Fruit fly (Drosophila melanogaster) whole organism, embryonic: Measurements from ENCODE around the gene CG31287.

Experiments
- Asciz ChIP-seq: fragments of 200-800 bp; sonication (Bioruptor generic); optimal IDR thresholded peaks from 2 replicates; lab custom pipeline; 2017; ENCODE audit warnings: missing biosample characterization, mild to moderate bottlenecking, missing genetic modification characterization, missing genetic modification reagents
- CG10209 ChIP-seq: fragments of 200-800 bp; sonication (Bioruptor generic); optimal IDR thresholded peaks from 3 replicates; lab custom pipeline; 2017; ENCODE audit warnings: missing biosample characterization, mild to moderate bottlenecking, missing genetic modification characterization, missing genetic modification reagents
- CG12219 ChIP-seq: fragments of 200-800 bp; sonication (Bioruptor generic); optimal IDR thresholded peaks from 3 replicates; lab custom pipeline; 2018; ENCODE audit warnings: missing biosample characterization, mild to moderate bottlenecking, missing genetic modification characterization
- CG1233 ChIP-seq: fragments of 200-800 bp; sonication (Bioruptor generic); optimal IDR thresholded peaks from 4 replicates; lab custom pipeline; 2018; ENCODE audit warnings: missing biosample characterization, mild to moderate bottlenecking, missing genetic modification characterization
- CG12391 ChIP-seq: fragments of 200-800 bp; sonication (Bioruptor generic); optimal IDR thresholded peaks from 3 replicates; lab custom pipeline; 2018; ENCODE audit warnings: missing biosample characterization, mild to moderate bottlenecking, missing genetic modification characterization, moderate library complexity
- CG13894 ChIP-seq: fragments of 200-800 bp; sonication (Bioruptor generic); optimal IDR thresholded peaks from 3 replicates; lab custom pipeline; 2018; ENCODE audit warnings: missing biosample characterization, mild to moderate bottlenecking, missing genetic modification characterization, moderate library complexity
- CG1602 ChIP-seq: fragments of 200-800 bp; sonication (Bioruptor generic); optimal IDR thresholded peaks from 3 replicates; lab custom pipeline; 2016; ENCODE audit warnings: missing biosample characterization, missing genetic modification characterization
- CG18011 ChIP-seq: fragments of 200-800 bp; sonication (Bioruptor generic); optimal IDR thresholded peaks from 2 replicates; lab custom pipeline; 2017; ENCODE audit warnings: missing biosample characterization, missing genetic modification characterization, mild to moderate bottlenecking, moderate library complexity, missing genotype
- CG18262 ChIP-seq: fragments of 200-800 bp; optimal IDR thresholded peaks from 3 replicates; lab custom pipeline; 2019; ENCODE audit warnings: missing biosample characterization, mild to moderate bottlenecking, missing genetic modification characterization, moderate library complexity
- CG3281 ChIP-seq: fragments of 200-800 bp; sonication (Bioruptor generic); optimal IDR thresholded peaks from 3 replicates; lab custom pipeline; 2017; ENCODE audit warnings: missing biosample characterization, mild to moderate bottlenecking, missing genetic modification characterization
- CG33557 ChIP-seq: fragments of 200-800 bp; sonication (Bioruptor generic); optimal IDR thresholded peaks from 2 replicates; lab custom pipeline; 2019; ENCODE audit warnings: missing biosample characterization, mild to moderate bottlenecking, missing genetic modification characterization, moderate library complexity
- CG6654 ChIP-seq: fragments of 200-800 bp; sonication (Bioruptor generic); optimal IDR thresholded peaks from 2 replicates; lab custom pipeline; 2017; ENCODE audit warnings: missing biosample characterization, mild to moderate bottlenecking, missing genetic modification characterization
- CG7987 ChIP-seq: fragments of 200-800 bp; sonication (Bioruptor generic); optimal IDR thresholded peaks from 2 replicates; lab custom pipeline; 2018; ENCODE audit warnings: missing biosample characterization, mild to moderate bottlenecking, missing genetic modification characterization, moderate library complexity
- CG8281 ChIP-seq: fragments of 200-800 bp; sonication (Bioruptor generic); optimal IDR thresholded peaks from 2 replicates; lab custom pipeline; 2018; ENCODE audit warnings: missing biosample characterization, mild to moderate bottlenecking, missing genetic modification characterization, moderate library complexity
- CG8290 ChIP-seq, 3 experiments: fragments of 200-800 bp; sonication (Bioruptor generic); optimal IDR thresholded peaks; 2 replicates each; lab custom pipeline; 2016 to 2019; ENCODE audit warnings: missing biosample characterization in 3 of 3, missing genetic modification characterization in 3 of 3, mild to moderate bottlenecking in 2 of 3, moderate library complexity in 1 of 3
- Deaf1 ChIP-seq: fragments of 200-800 bp; optimal IDR thresholded peaks from 3 replicates; lab custom pipeline; 2019; ENCODE audit warnings: missing biosample characterization, mild to moderate bottlenecking, missing genetic modification characterization, moderate library complexity
- Dip2 ChIP-seq: fragments of 200-800 bp; sonication (Bioruptor generic); IDR thresholded peaks from 2 replicates; pipeline ENCODE4 v1.3.6; 2022; ENCODE audit warnings: missing biosample characterization, missing genetic modification characterization
- Doc2 ChIP-seq: fragments of 200-800 bp; sonication (Bioruptor generic); IDR thresholded peaks from 2 replicates; pipeline ENCODE4 v1.3.6; 2022; ENCODE audit warnings: missing biosample characterization, missing genetic modification characterization
- Doc3 ChIP-seq: fragments of 200-800 bp; sonication (Bioruptor generic); IDR thresholded peaks from 3 replicates; pipeline ENCODE4 v1.3.6; 2022; ENCODE audit warnings: missing biosample characterization, missing genetic modification characterization; ENCODE audit not compliant: partially characterized antibody
- ERR ChIP-seq: fragments of 200-800 bp; sonication (Bioruptor generic); optimal IDR thresholded peaks from 2 replicates; lab custom pipeline; 2016; ENCODE audit warnings: missing biosample characterization, missing genetic modification characterization
- Fer3 ChIP-seq: fragments of 200-800 bp; sonication (Bioruptor generic); optimal IDR thresholded peaks from 2 replicates; lab custom pipeline; 2018; ENCODE audit warnings: missing biosample characterization, mild to moderate bottlenecking, missing genetic modification characterization, moderate library complexity
- HmgZ ChIP-seq: fragments of 200-800 bp; sonication (Bioruptor generic); optimal IDR thresholded peaks from 2 replicates; lab custom pipeline; 2018; ENCODE audit warnings: missing biosample characterization, mild to moderate bottlenecking, missing genetic modification characterization
- Hmr ChIP-seq: fragments of 200-800 bp; sonication (Bioruptor generic); optimal IDR thresholded peaks from 3 replicates; lab custom pipeline; 2017; ENCODE audit warnings: mild to moderate bottlenecking, missing biosample characterization, missing genetic modification reagents, missing genetic modification characterization
- Pdp1 ChIP-seq, 2 experiments: fragments of 200-800 bp; sonication (Bioruptor generic); optimal IDR thresholded peaks; 3 replicates each; lab custom pipeline; 2016; ENCODE audit warnings: missing biosample characterization in 2 of 2, missing genetic modification characterization in 2 of 2, mild to moderate bottlenecking in 1 of 2, moderate library complexity in 1 of 2
- Six4 ChIP-seq: fragments of 200-800 bp; sonication (Bioruptor generic); optimal IDR thresholded peaks from 2 replicates; lab custom pipeline; 2016; ENCODE audit warnings: missing biosample characterization, missing genetic modification characterization
- abd-A ChIP-seq: fragments of 200-800 bp; sonication (Bioruptor generic); optimal IDR thresholded peaks from 3 replicates; lab custom pipeline; 2019; ENCODE audit warnings: missing biosample characterization, mild to moderate bottlenecking, missing genetic modification characterization, moderate library complexity
- al ChIP-seq: fragments of 200-800 bp; sonication (Bioruptor generic); IDR thresholded peaks from 2 replicates; pipeline ENCODE4 v1.3.6; 2022; ENCODE audit warnings: missing biosample characterization, missing genetic modification characterization
- ato ChIP-seq: fragments of 200-800 bp; sonication (Bioruptor generic); IDR thresholded peaks from 2 replicates; pipeline ENCODE4 v1.3.6; 2022; ENCODE audit warnings: missing biosample characterization, missing genetic modification characterization; ENCODE audit not compliant: partially characterized antibody
- crc ChIP-seq: fragments of 200-800 bp; sonication (Bioruptor generic); optimal IDR thresholded peaks from 2 replicates; lab custom pipeline; 2016; ENCODE audit warnings: missing biosample characterization, missing genetic modification characterization
- crol ChIP-seq: fragments of 200-800 bp; sonication (Bioruptor generic); IDR thresholded peaks from 2 replicates; pipeline ENCODE4 v1.3.6; 2022; ENCODE audit warnings: missing biosample characterization, missing genetic modification characterization
- cwo ChIP-seq: fragments of 200-800 bp; sonication (Bioruptor generic); optimal IDR thresholded peaks from 3 replicates; lab custom pipeline; 2017; ENCODE audit warnings: missing biosample characterization, missing genetic modification characterization, mild to moderate bottlenecking, moderate library complexity, missing genetic modification reagents
- da ChIP-seq: fragments of 200-800 bp; sonication (Bioruptor generic); optimal IDR thresholded peaks from 2 replicates; lab custom pipeline; 2016; ENCODE audit warnings: missing biosample characterization, missing genetic modification characterization
- exex ChIP-seq: fragments of 200-800 bp; sonication (Bioruptor generic); optimal IDR thresholded peaks from 4 replicates; lab custom pipeline; 2018; ENCODE audit warnings: missing biosample characterization, mild to moderate bottlenecking, missing genetic modification characterization, moderate library complexity
- gem ChIP-seq: fragments of 200-800 bp; sonication (Bioruptor generic); optimal IDR thresholded peaks from 2 replicates; lab custom pipeline; 2019; ENCODE audit warnings: missing biosample characterization, mild to moderate bottlenecking, missing genetic modification characterization, moderate library complexity
- gro ChIP-seq: fragments of 200-800 bp; sonication (Bioruptor generic); optimal IDR thresholded peaks from 2 replicates; lab custom pipeline; 2016; ENCODE audit warnings: missing biosample characterization, missing genetic modification characterization
- gsb-n ChIP-seq: fragments of 200-800 bp; sonication (Bioruptor generic); optimal IDR thresholded peaks from 3 replicates; lab custom pipeline; 2018; ENCODE audit warnings: missing biosample characterization, mild to moderate bottlenecking, missing genetic modification characterization
- h ChIP-seq: fragments of >200 bp; optimal IDR thresholded peaks from 2 replicates; lab custom pipeline; 2017
- kni ChIP-seq: fragments of 200-800 bp; sonication (Bioruptor generic); optimal IDR thresholded peaks from 3 replicates; lab custom pipeline; 2017; ENCODE audit warnings: mild to moderate bottlenecking, missing biosample characterization, missing genetic modification reagents, missing genetic modification characterization
- lab ChIP-seq: fragments of 200-800 bp; sonication (Bioruptor generic); optimal IDR thresholded peaks from 3 replicates; lab custom pipeline; 2017; ENCODE audit warnings: missing biosample characterization, missing genetic modification characterization, mild to moderate bottlenecking, moderate library complexity, missing genetic modification reagents
- nau ChIP-seq: fragments of 200-800 bp; sonication (Bioruptor generic); optimal IDR thresholded peaks from 3 replicates; lab custom pipeline; 2017; ENCODE audit warnings: missing biosample characterization, mild to moderate bottlenecking, missing genetic modification characterization, missing genetic modification reagents
- org-1 ChIP-seq: fragments of 200-800 bp; sonication (Bioruptor generic); optimal IDR thresholded peaks from 2 replicates; lab custom pipeline; 2017; ENCODE audit warnings: missing biosample characterization, missing genetic modification characterization
- pho ChIP-seq: fragments of 200-800 bp; sonication (Bioruptor generic); optimal IDR thresholded peaks from 2 replicates; lab custom pipeline; 2016; ENCODE audit warnings: missing biosample characterization, missing genetic modification characterization
- sd ChIP-seq: fragments of 200-800 bp; sonication (Bioruptor generic); optimal IDR thresholded peaks from 3 replicates; lab custom pipeline; 2018; ENCODE audit warnings: missing biosample characterization, mild to moderate bottlenecking, missing genetic modification characterization, moderate library complexity
- slou ChIP-seq: fragments of 200-800 bp; sonication (Bioruptor generic); optimal IDR thresholded peaks from 3 replicates; lab custom pipeline; 2016; ENCODE audit warnings: missing biosample characterization, missing genetic modification characterization
- stwl ChIP-seq: fragments of 200-800 bp; sonication (Bioruptor generic); optimal IDR thresholded peaks from 3 replicates; lab custom pipeline; 2018; ENCODE audit warnings: missing biosample characterization, mild to moderate bottlenecking, missing genetic modification characterization, moderate library complexity
- zfh2 ChIP-seq: fragments of 200-800 bp; sonication (Bioruptor generic); optimal IDR thresholded peaks from 2 replicates; lab custom pipeline; 2016; ENCODE audit warnings: missing biosample characterization, missing genetic modification characterization

Gene CG31287

DNA sequence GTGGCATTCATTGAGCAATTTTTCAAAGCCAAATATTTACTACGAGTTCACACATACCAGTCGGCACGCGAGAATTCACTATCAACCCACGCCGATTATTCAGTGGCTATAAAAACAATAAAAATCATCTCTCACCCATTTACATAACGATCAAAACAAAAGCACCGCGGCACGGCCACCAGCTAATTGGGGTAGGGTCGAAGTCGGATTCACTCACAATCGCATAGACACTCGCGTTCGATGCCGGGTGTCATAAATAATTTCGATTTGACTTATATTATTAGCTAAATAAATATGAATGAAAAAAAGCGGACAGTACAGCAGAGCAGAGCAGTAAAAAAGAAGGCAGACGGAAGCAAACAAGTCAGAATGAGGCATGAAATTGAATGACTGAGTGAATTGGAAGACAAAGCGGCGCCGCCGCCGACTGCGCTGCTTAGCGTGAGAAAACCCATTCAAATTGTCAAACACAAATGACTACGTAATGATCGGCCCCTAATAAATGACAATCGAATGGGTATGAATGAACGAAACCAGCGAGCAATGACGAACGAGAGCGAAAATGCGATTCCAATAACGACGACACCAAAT lies 27.0 kb downstream of the CG31287 start (continued):
- TF ChIP-seq Fer3 (tag; lab: Kevin White, UChicago) (peak; percentile 11), Deaf1 (peak; percentile 32), zfh2 (peak; percentile 3), gsb-n (peak; percentile 3), Pdp1 (GFP tag; optimal IDR thresholded peaks at IDR 0.05; lab: Kevin White, UChicago) (peak in 1 of 2 experiments; percentile 95), CG7987 (GFP tag; lab: Kevin White, UChicago) (peak; percentile 57), CG18262 (tag; lab: Kevin White, UChicago) (no peak), da (no peak), CG10209 (GFP tag; lab: Kevin White, UChicago) (peak; percentile 15), ERR (peak; percentile 7), CG13894 (tag; lab: Kevin White, UChicago) (peak; percentile 23), ato (GFP tag; lab: Robert Waterston, UW) (no peak), sd (tag; lab: Kevin White, UChicago) (peak; percentile 97), Hmr (GFP tag; lab: Kevin White, UChicago) (peak; percentile 50), crc (GFP tag; lab: Kevin White, UChicago) (no peak), CG8290 (GFP tag; optimal IDR thresholded peaks at IDR 0.05; lab: Kevin White, UChicago) (no peak), CG8290 (tag; optimal IDR thresholded peaks at IDR 0.05; lab: Kevin White, UChicago) (peak in 1 of 2 experiments; percentile 4), gem (tag; lab: Kevin White, UChicago) (peak; percentile 20), lab (GFP tag; lab: Kevin White, UChicago) (peak; percentile 44), abd-A (tag; lab: Kevin White, UChicago) (peak; percentile 95), Doc2 (GFP tag; lab: Robert Waterston, UW) (no peak), HmgZ (tag; lab: Kevin White, UChicago) (peak; percentile 36), crol (GFP tag; lab: Robert Waterston, UW) (no peak), exex (tag; lab: Kevin White, UChicago) (peak; percentile 63), org-1 (GFP tag; lab: Kevin White, UChicago) (peak; percentile 4), gro (peak; percentile 91), nau (GFP tag; lab: Kevin White, UChicago) (peak; percentile 31), cwo (GFP tag; lab: Kevin White, UChicago) (peak; percentile 86), CG3281 (GFP tag; lab: Kevin White, UChicago) (peak; percentile 0), slou (GFP tag; lab: Kevin White, UChicago) (no peak), CG8281 (tag; lab: Kevin White, UChicago) (peak; percentile 27), CG12219 (no peak), CG1233 (GFP tag; lab: Kevin White, UChicago) (peak; percentile 6)

DNA sequence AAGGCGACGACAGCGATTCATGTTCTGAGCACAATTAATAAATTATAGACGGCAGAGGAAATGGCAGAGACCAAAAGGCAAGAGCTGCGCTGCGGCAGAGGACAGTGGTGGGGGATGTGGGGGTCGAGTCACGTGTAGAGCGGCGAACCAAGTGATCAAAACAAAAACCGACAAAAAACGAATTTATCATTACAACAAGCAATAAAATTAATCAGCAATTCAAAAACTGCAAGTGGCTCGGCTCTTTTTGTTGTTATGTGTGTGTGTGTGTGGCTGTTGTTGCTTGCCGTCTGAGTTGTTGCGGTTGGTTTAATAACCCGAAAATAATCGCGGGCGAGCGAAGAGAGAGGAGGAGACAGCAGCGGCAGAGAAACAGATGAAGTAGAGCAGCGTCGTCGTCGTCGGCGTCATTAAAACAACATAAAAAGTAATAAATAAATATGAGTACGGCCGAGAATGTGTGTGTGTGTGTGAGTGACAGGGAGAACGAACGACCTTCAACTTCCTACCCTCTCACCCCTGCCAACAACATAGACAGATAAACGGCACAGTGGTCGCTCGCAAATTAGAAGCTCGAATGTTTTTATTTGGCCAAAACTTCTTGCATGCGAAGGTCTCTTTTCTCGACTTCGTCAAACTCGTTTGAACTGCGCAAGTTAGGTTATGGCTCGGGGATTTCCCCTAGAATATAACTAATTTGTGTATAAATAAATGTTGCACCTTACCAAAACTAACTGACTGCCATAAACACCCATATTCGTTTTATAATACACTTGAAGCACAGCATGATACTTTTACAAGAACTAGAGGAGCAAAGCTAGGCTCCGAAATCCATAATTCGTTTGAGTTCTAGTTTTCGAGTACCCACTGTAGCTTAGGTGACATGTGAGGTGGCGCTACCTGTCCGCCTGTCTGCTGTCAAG lies 28.5 kb downstream of the CG31287 start:
- TF ChIP-seq kni (GFP tag; lab: Kevin White, UChicago), result peak; percentile 74
- TF ChIP-seq CG33557 (GFP tag; lab: Kevin White, UChicago), result peak; percentile 48
- TF ChIP-seq CG12391 (tag; lab: Kevin White, UChicago), result peak; percentile 68
- TF ChIP-seq h (lab: Kevin White, UChicago), result no peak
- peak; percentile 76 for TF ChIP-seq Hmr (GFP tag; lab: Kevin White, UChicago)
- TF ChIP-seq Doc3 (GFP tag; lab: Robert Waterston, UW), result no peak
- no peak for TF ChIP-seq Dip2 (GFP tag; lab: Robert Waterston, UW)
- TF ChIP-seq CG6654 (GFP tag; lab: Kevin White, UChicago), result peak; percentile 17
- no peak for TF ChIP-seq al (GFP tag; lab: Robert Waterston, UW)
- TF ChIP-seq Six4, result peak; percentile 53
- peak; percentile 42 for TF ChIP-seq pho
- TF ChIP-seq exex (tag; lab: Kevin White, UChicago), result peak; percentile 7
- peak; percentile 55 for TF ChIP-seq CG1602
- TF ChIP-seq stwl (tag; lab: Kevin White, UChicago), result no peak
- TF ChIP-seq Asciz (GFP tag; lab: Kevin White, UChicago), result peak; percentile 69
- peak; percentile 55 for TF ChIP-seq CG18011 (GFP tag; lab: Kevin White, UChicago)
